Fruit fly (Drosophila melanogaster) whole organism, pupa: ENCODE measurements around the gene Stat92E.

Experiments used
- CG10348 ChIP-seq: fragments of 200-800 bp; sonication (Bioruptor generic); IDR thresholded peaks from 2 replicates; pipeline ENCODE4 v1.3.6; 2022; ENCODE audit warnings: missing biosample characterization, missing genetic modification characterization
- CG12605 ChIP-seq: fragments of 200-800 bp; sonication (Bioruptor generic); IDR thresholded peaks from 2 replicates; pipeline ENCODE4 v1.3.6; 2022; ENCODE audit warnings: missing biosample characterization, missing genetic modification characterization
- CG13204 ChIP-seq: fragments of 200-800 bp; sonication (Bioruptor generic); optimal IDR thresholded peaks from 2 replicates; lab custom pipeline; 2018; ENCODE audit warnings: missing biosample characterization, mild to moderate bottlenecking, missing genetic modification characterization, moderate library complexity
- CG14655 ChIP-seq: fragments of 200-800 bp; sonication (Bioruptor generic); optimal IDR thresholded peaks from 3 replicates; lab custom pipeline; 2017; ENCODE audit warnings: mild to moderate bottlenecking, missing biosample characterization, missing genetic modification reagents, missing genetic modification characterization
- CG15710 ChIP-seq: fragments of 200-800 bp; sonication (Bioruptor generic); optimal IDR thresholded peaks from 2 replicates; lab custom pipeline; 2018; ENCODE audit warnings: missing biosample characterization, mild to moderate bottlenecking, missing genetic modification characterization, moderate library complexity
- CG17806 ChIP-seq: fragments of 200-800 bp; sonication (Bioruptor generic); optimal IDR thresholded peaks from 2 replicates; lab custom pipeline; 2018; ENCODE audit warnings: missing biosample characterization, mild to moderate bottlenecking, missing genetic modification characterization, moderate library complexity
- CG32121 ChIP-seq: fragments of 200-800 bp; sonication (Bioruptor generic); IDR thresholded peaks from 2 replicates; pipeline ENCODE4 v1.3.6; 2022; ENCODE audit warnings: missing biosample characterization, missing genetic modification characterization
- CG34367 ChIP-seq: fragments of 200-800 bp; sonication (Bioruptor generic); optimal IDR thresholded peaks from 2 replicates; lab custom pipeline; 2018; ENCODE audit warnings: missing biosample characterization, mild to moderate bottlenecking, missing genetic modification characterization
- CG4496 ChIP-seq: fragments of 200-800 bp; sonication (Bioruptor generic); IDR thresholded peaks from 3 replicates; pipeline ENCODE4 v1.3.6; 2022; ENCODE audit warnings: missing biosample characterization, missing genetic modification characterization
- CG8159 ChIP-seq: fragments of 200-800 bp; sonication (Bioruptor generic); optimal IDR thresholded peaks from 3 replicates; lab custom pipeline; 2018; ENCODE audit warnings: missing biosample characterization, mild to moderate bottlenecking, missing genetic modification characterization, moderate library complexity
- CG8301 ChIP-seq: fragments of 200-800 bp; sonication (Bioruptor generic); optimal IDR thresholded peaks from 2 replicates; lab custom pipeline; 2018; ENCODE audit warnings: missing biosample characterization, mild to moderate bottlenecking, missing genetic modification characterization
- CG9948 ChIP-seq: fragments of 200-800 bp; sonication (Bioruptor generic); optimal IDR thresholded peaks from 2 replicates; lab custom pipeline; 2018; ENCODE audit warnings: missing biosample characterization, mild to moderate bottlenecking, missing genetic modification characterization, moderate library complexity
- D1 ChIP-seq: fragments of 200-800 bp; sonication (Bioruptor generic); optimal IDR thresholded peaks from 2 replicates; lab custom pipeline; 2018; ENCODE audit warnings: missing biosample characterization, mild to moderate bottlenecking, missing genetic modification characterization, moderate library complexity
- EcR ChIP-seq: fragments of 200-800 bp; sonication (Bioruptor generic); optimal IDR thresholded peaks from 3 replicates; lab custom pipeline; 2019; ENCODE audit warnings: missing biosample characterization, missing genetic modification characterization, mild to moderate bottlenecking, moderate library complexity, missing genetic modification reagents
- Ets98B ChIP-seq: fragments of 200-800 bp; sonication (Bioruptor generic); IDR thresholded peaks from 2 replicates; pipeline ENCODE4 v1.3.6; 2022; ENCODE audit warnings: missing biosample characterization, missing genetic modification characterization
- Pif1A ChIP-seq: fragments of 200-800 bp; sonication (Bioruptor generic); optimal IDR thresholded peaks from 3 replicates; lab custom pipeline; 2016; ENCODE audit warnings: missing biosample characterization, missing genetic modification characterization
- Pif1B ChIP-seq: fragments of 200-800 bp; sonication (Bioruptor generic); optimal IDR thresholded peaks from 3 replicates; lab custom pipeline; 2016; ENCODE audit warnings: missing biosample characterization, missing genetic modification characterization
- Snoo ChIP-seq: fragments of 200-800 bp; sonication (Bioruptor generic); optimal IDR thresholded peaks from 3 replicates; lab custom pipeline; 2017; ENCODE audit warnings: missing biosample characterization, mild to moderate bottlenecking, missing genetic modification characterization, inconsistent platforms
- fd96Ca ChIP-seq: fragments of 200-800 bp; sonication (Bioruptor generic); IDR thresholded peaks from 3 replicates; pipeline ENCODE4 v1.3.6; 2022; ENCODE audit warnings: missing biosample characterization, missing genetic modification characterization
- gl ChIP-seq: fragments of 200-800 bp; sonication (Bioruptor generic); optimal IDR thresholded peaks from 2 replicates; lab custom pipeline; 2018; ENCODE audit warnings: missing biosample characterization, mild to moderate bottlenecking, missing genetic modification characterization
- rn ChIP-seq: fragments of 200-800 bp; sonication (Bioruptor generic); IDR thresholded peaks from 2 replicates; pipeline ENCODE4 v1.3.6; 2022; ENCODE audit warnings: missing biosample characterization, missing genetic modification characterization

The Stat92E gene

dm6 chr3R:20557114-20557414 lies 5.0 kb upstream of the Stat92E start:
- TF ChIP-seq CG34367: no peak
- no peak for TF ChIP-seq CG32121 (GFP tag; lab: Robert Waterston, UW)
- no peak for TF ChIP-seq EcR (GFP tag; lab: Kevin White, UChicago)
- TF ChIP-seq fd96Ca (GFP tag; lab: Robert Waterston, UW): no peak
- no peak for TF ChIP-seq CG4496
- no peak for TF ChIP-seq CG8301 (tag; lab: Kevin White, UChicago)
- TF ChIP-seq gl: no peak
- TF ChIP-seq Snoo (tag; lab: Kevin White, UChicago): no peak
- no peak for TF ChIP-seq CG17806 (tag; lab: Kevin White, UChicago)
- no peak for TF ChIP-seq CG14655 (GFP tag; lab: Kevin White, UChicago)
- no peak for TF ChIP-seq Ets98B
- no peak for TF ChIP-seq Pif1B (GFP tag; lab: Kevin White, UChicago)
- no peak for TF ChIP-seq CG9948 (tag; lab: Kevin White, UChicago)
- no peak for TF ChIP-seq CG13204 (GFP tag; lab: Kevin White, UChicago)
- TF ChIP-seq CG15710 (tag; lab: Kevin White, UChicago): no peak
- no peak for TF ChIP-seq CG10348 (GFP tag; lab: Robert Waterston, UW)
- TF ChIP-seq rn (GFP tag; lab: Robert Waterston, UW): no peak
- no peak for TF ChIP-seq Pif1A (GFP tag; lab: Kevin White, UChicago)
- TF ChIP-seq D1: no peak
- no peak for TF ChIP-seq CG12605 (GFP tag; lab: Robert Waterston, UW)

- TF ChIP-seq CG34367 (peak; percentile 42), CG15710 (tag; lab: Kevin White, UChicago) (peak; percentile 67), rn (GFP tag; lab: Robert Waterston, UW) (no peak), CG10348 (GFP tag; lab: Robert Waterston, UW) (peak; percentile 54), fd96Ca (GFP tag; lab: Robert Waterston, UW) (peak; percentile 70), EcR (GFP tag; lab: Kevin White, UChicago) (peak; percentile 46), Ets98B (peak; percentile 81), CG4496 (peak; percentile 82), Pif1A (GFP tag; lab: Kevin White, UChicago) (peak; percentile 60), CG13204 (GFP tag; lab: Kevin White, UChicago) (peak; percentile 86), CG9948 (tag; lab: Kevin White, UChicago) (peak; percentile 62), CG12605 (GFP tag; lab: Robert Waterston, UW) (peak; percentile 71), CG8301 (tag; lab: Kevin White, UChicago) (peak; percentile 67), CG32121 (GFP tag; lab: Robert Waterston, UW) (peak; percentile 67), D1 (no peak), Pif1B (GFP tag; lab: Kevin White, UChicago) (peak; percentile 9), Snoo (tag; lab: Kevin White, UChicago) (peak; percentile 47), CG14655 (GFP tag; lab: Kevin White, UChicago) (peak; percentile 78), CG17806 (tag; lab: Kevin White, UChicago) (peak; percentile 65), CG8159 (tag; lab: Kevin White, UChicago) (peak; percentile 70), gl (peak; percentile 91)
- TF ChIP-seq, all 21 proteins: peak for 19
Observed at dm6 chr3R:20556281-20557113, 4.4 kb upstream of the Stat92E start.

dm6 chr3R:20555720-20556280 lies 3.7 kb upstream of the Stat92E start:
- TF ChIP-seq fd96Ca (GFP tag; lab: Robert Waterston, UW) (no peak), CG17806 (tag; lab: Kevin White, UChicago) (no peak), CG32121 (GFP tag; lab: Robert Waterston, UW) (no peak), Pif1B (GFP tag; lab: Kevin White, UChicago) (no peak), CG15710 (tag; lab: Kevin White, UChicago) (no peak), CG8301 (tag; lab: Kevin White, UChicago) (no peak), gl (no peak), Snoo (tag; lab: Kevin White, UChicago) (no peak), CG14655 (GFP tag; lab: Kevin White, UChicago) (no peak), CG34367 (no peak), CG12605 (GFP tag; lab: Robert Waterston, UW) (no peak), Pif1A (GFP tag; lab: Kevin White, UChicago) (no peak), CG9948 (tag; lab: Kevin White, UChicago) (no peak), EcR (GFP tag; lab: Kevin White, UChicago) (no peak), CG4496 (no peak)

dm6 chr3R:20555023-20555422 lies 2.9 kb upstream of the Stat92E start:
- peak; percentile 22 for TF ChIP-seq CG8301 (tag; lab: Kevin White, UChicago)
- peak; percentile 27 for TF ChIP-seq Pif1A (GFP tag; lab: Kevin White, UChicago)
- TF ChIP-seq D1: no peak
- no peak for TF ChIP-seq CG8159 (tag; lab: Kevin White, UChicago)
- TF ChIP-seq CG12605 (GFP tag; lab: Robert Waterston, UW): no peak
- peak; percentile 25 for TF ChIP-seq CG14655 (GFP tag; lab: Kevin White, UChicago)
- 0 out of 2 replicates have a peak, but pooled peaks have one; percentile 31 for TF ChIP-seq CG32121 (GFP tag; lab: Robert Waterston, UW)
- peak; percentile 4 for TF ChIP-seq Pif1B (GFP tag; lab: Kevin White, UChicago)

- TF ChIP-seq CG17806 (tag; lab: Kevin White, UChicago) (no peak), D1 (no peak), Ets98B (no peak), Pif1A (GFP tag; lab: Kevin White, UChicago) (no peak), CG34367 (no peak), EcR (GFP tag; lab: Kevin White, UChicago) (no peak)
Observed at dm6 chr3R:20554300-20554699, 2.2 kb upstream of the Stat92E start, which contains the start of gene att-ORFB. Gene att-ORFB, minus strand, starts transcription at chr3R:20554400.
